Fruit fly (Drosophila melanogaster) whole organism, prepupa: ENCODE measurements around the gene CG15646.

ENCODE experiments used
- Blimp-1 ChIP-seq: fragments of 200-800 bp; sonication (Bioruptor generic); optimal IDR thresholded peaks from 3 replicates; lab custom pipeline; 2017; ENCODE audit warnings: missing biosample characterization, missing genetic modification characterization, mild to moderate bottlenecking, moderate library complexity, missing genetic modification reagents
- CG11294 ChIP-seq: fragments of 200-800 bp; sonication (Bioruptor generic); IDR thresholded peaks from 2 replicates; pipeline ENCODE4 v1.3.6; 2022; ENCODE audit warnings: missing biosample characterization, missing genetic modification characterization
- CG31627 ChIP-seq: fragments of 200-800 bp; sonication (Bioruptor generic); optimal IDR thresholded peaks from 3 replicates; lab custom pipeline; 2016; ENCODE audit warnings: missing biosample characterization, missing genetic modification characterization
- CG3919 ChIP-seq: fragments of 200-800 bp; sonication (Bioruptor generic); optimal IDR thresholded peaks from 3 replicates; lab custom pipeline; 2016; ENCODE audit warnings: missing biosample characterization, missing genetic modification characterization
- CG8319 ChIP-seq: fragments of 200-800 bp; sonication (Bioruptor generic); optimal IDR thresholded peaks from 3 replicates; lab custom pipeline; 2016; ENCODE audit warnings: missing biosample characterization, missing genetic modification characterization
- Sox102F ChIP-seq: fragments of 200-800 bp; sonication (Bioruptor generic); optimal IDR thresholded peaks from 2 replicates; lab custom pipeline; 2016; ENCODE audit warnings: missing biosample characterization, mild to moderate bottlenecking, missing genetic modification characterization

DNA sequence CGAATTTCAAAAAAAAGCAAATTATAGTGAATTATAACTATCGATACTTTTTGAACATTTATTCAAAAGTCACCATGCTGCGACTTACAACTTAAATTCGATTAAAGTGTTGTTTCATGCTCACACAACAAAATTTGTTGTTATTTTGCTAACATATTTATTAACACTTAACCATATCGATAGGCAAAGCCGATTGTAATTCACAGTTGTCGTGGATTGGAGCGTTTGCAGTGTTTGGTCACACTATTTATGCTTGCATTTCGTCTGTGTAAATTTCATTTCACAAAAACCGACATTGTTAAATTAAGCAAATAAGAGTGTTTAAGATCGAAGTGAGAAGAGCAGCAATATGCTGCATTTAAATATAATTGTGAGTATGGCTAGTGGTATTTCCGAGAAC is 41.6 kb upstream of the CG15646 start, which contains the start of gene HUWE1:
- no peak for TF ChIP-seq CG3919 (GFP tag; lab: Kevin White, UChicago)
- TF ChIP-seq CG31627 (GFP tag; lab: Kevin White, UChicago): no peak
- no peak for TF ChIP-seq CG11294 (GFP tag; lab: Robert Waterston, UW)
- no peak for TF ChIP-seq Blimp-1 (GFP tag; lab: Kevin White, UChicago)
- no peak for TF ChIP-seq Sox102F (GFP tag; lab: Kevin White, UChicago)
- TF ChIP-seq CG8319: no peak
